Worm (Caenorhabditis elegans) whole organism, L3 larva: ENCODE data around the gene mtm-3.

Source experiments
- fos-1 ChIP-seq: fragments of 150-350 bp; optimal IDR thresholded peaks from 2 replicates; lab custom pipeline; 2014; ENCODE audit warnings: missing biosample characterization, missing genetic modification characterization
- hmg-11 ChIP-seq: sonication (generic microtip); optimal IDR thresholded peaks from 2 replicates; lab custom pipeline; 2016; ENCODE audit warnings: missing genetic modification characterization, missing compliant biosample characterization
- lin-15B ChIP-seq: fragments of 150-350 bp; optimal IDR thresholded peaks from 2 replicates; lab custom pipeline; 2014; ENCODE audit warnings: missing biosample characterization, missing genetic modification characterization
- nhr-237 ChIP-seq: fragments of 150-350 bp; optimal IDR thresholded peaks from 2 replicates; lab custom pipeline; 2014; ENCODE audit warnings: missing biosample characterization, missing genetic modification characterization
- pqm-1 ChIP-seq: fragments of 150-350 bp; optimal IDR thresholded peaks from 2 replicates; lab custom pipeline; 2017; ENCODE audit warnings: missing biosample characterization, missing genetic modification characterization, inconsistent platforms
- unc-39 ChIP-seq: sonication (generic microtip); optimal IDR thresholded peaks from 4 replicates; lab custom pipeline; 2017; ENCODE audit warnings: missing biosample characterization, missing genetic modification characterization

DNA sequence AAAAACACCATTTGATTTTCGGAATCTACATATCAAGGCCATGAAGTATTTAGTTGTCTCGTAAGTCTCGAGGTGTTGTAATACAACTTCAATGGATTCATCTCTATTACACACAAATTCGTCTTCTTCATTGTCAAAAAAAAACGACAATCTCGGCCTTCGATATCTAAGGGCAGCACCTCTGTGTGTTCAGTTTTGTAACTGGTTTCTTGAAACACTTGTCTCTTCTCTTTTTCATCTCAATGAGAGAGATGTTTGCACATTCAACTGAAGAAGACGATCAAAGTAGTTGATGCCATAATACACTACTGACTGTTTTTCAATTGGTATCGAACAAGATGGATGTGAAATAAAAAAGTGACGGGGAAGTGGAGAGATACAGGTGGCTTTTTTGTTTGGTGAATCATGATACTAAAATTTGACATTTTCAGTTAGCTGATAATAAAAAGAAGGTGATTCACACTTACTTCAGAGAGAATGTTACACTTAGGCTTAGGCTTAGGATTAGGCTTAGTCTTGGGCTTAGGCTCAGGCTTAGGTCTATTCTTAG, 11.2 kb upstream of the mtm-3 start:
- TF ChIP-seq hmg-11 (tag; lab: Kevin White, UChicago) (no peak), nhr-237 (tag; lab: Kevin White, UChicago) (no peak), lin-15B (tag; lab: Kevin White, UChicago) (no peak), unc-39 (tag; lab: Kevin White, UChicago) (no peak), pqm-1 (tag; lab: Kevin White, UChicago) (no peak), fos-1 (tag; lab: Kevin White, UChicago) (no peak)
